Fruit fly (Drosophila melanogaster): ENCODE data around the gene neur.

neur gene

DNA sequence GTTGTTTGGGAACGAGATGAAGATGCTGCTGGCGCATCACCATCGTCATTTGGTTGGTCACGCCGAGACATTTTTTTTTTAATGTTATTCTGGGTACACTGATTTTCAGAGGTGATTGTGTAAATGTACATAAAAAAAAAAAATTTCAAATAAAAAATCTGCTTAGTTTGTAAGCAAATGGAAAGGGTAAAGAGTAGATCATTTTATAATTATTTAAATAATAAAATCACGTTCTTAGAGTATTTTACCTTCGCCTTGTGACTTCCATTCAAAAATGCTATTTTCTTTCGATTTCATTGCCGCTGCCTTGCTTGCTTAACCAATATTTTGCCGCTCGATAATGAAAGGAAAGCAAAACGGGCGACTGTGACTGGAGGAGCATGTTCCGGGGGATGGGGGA is 60.5 kb downstream of the neur start:
- TF ChIP-seq CG1621 (tag; optimal IDR thresholded peaks at IDR 0.05) (no peak), Hr39 (GFP tag; optimal IDR thresholded peaks at IDR 0.05) (peak; percentile 64), CG16779 (tag; optimal IDR thresholded peaks at IDR 0.05) (no peak), lz (GFP tag; optimal IDR thresholded peaks at IDR 0.05) (peak; percentile 78), Met (GFP tag; optimal IDR thresholded peaks at IDR 0.05) (peak; percentile 84), OdsH (GFP tag; optimal IDR thresholded peaks at IDR 0.05) (peak; percentile 73), CG11294 (GFP tag; IDR thresholded peaks at IDR 0.05) (no peak), Eip75B (GFP tag; optimal IDR thresholded peaks at IDR 0.05) (peak; percentile 51), Lpt (GFP tag; optimal IDR thresholded peaks at IDR 0.05) (no peak), cyc (GFP tag; optimal IDR thresholded peaks at IDR 0.05) (peak; percentile 80), CG8119 (GFP tag; IDR thresholded peaks at IDR 0.05) (peak; percentile 51; the same call in 2 of the 3 replicates), CG3919 (GFP tag; optimal IDR thresholded peaks at IDR 0.05) (peak; percentile 63), CG6854 (GFP tag; optimal IDR thresholded peaks at IDR 0.05) (no peak), CG8319 (GFP tag; optimal IDR thresholded peaks at IDR 0.05) (peak; percentile 69), spab (GFP tag; optimal IDR thresholded peaks at IDR 0.05) (peak; percentile 49), Sox15 (GFP tag; optimal IDR thresholded peaks at IDR 0.05) (peak; percentile 71), Sox102F (GFP tag; optimal IDR thresholded peaks at IDR 0.05) (peak; percentile 68), fkh (GFP tag; optimal IDR thresholded peaks at IDR 0.05) (no peak), Eip78C (GFP tag) (peak; percentile 94), CG6808 (GFP tag; optimal IDR thresholded peaks at IDR 0.05) (peak; percentile 51), Gug (GFP tag; IDR thresholded peaks at IDR 0.05) (no peak), CG31627 (GFP tag; optimal IDR thresholded peaks at IDR 0.05) (peak; percentile 69), CG11902 (GFP tag; optimal IDR thresholded peaks at IDR 0.05) (peak; percentile 79), CG10669 (GFP tag; optimal IDR thresholded peaks at IDR 0.05) (peak; percentile 37), fd59A (GFP tag; optimal IDR thresholded peaks at IDR 0.05) (peak; percentile 16), CG7368 (GFP tag; optimal IDR thresholded peaks at IDR 0.05) (peak; percentile 30), CG6276 (GFP tag; optimal IDR thresholded peaks at IDR 0.05) (no peak), eg (GFP tag; IDR thresholded peaks at IDR 0.05) (peak; percentile 56; the same call in 1 of the 3 replicates), CG34406 (GFP tag; optimal IDR thresholded peaks at IDR 0.05) (peak; percentile 90), net (GFP tag; optimal IDR thresholded peaks at IDR 0.05) (no peak), Eip93F (GFP tag; optimal IDR thresholded peaks at IDR 0.05) (peak; percentile 55), CG3032 (tag; optimal IDR thresholded peaks at IDR 0.05) (peak; percentile 37), CG4318 (GFP tag; optimal IDR thresholded peaks at IDR 0.05) (no peak), dsx (GFP tag; optimal IDR thresholded peaks at IDR 0.05; ENCODE audit: poor library complexity, severe bottlenecking) (no peak), pdm3 (GFP tag; optimal IDR thresholded peaks at IDR 0.05) (peak; percentile 75), ss (GFP tag; optimal IDR thresholded peaks at IDR 0.05) (peak in 1 of 2 experiments; percentile 27), achi (GFP tag; optimal IDR thresholded peaks at IDR 0.05) (peak; percentile 76), Blimp-1 (GFP tag; optimal IDR thresholded peaks at IDR 0.05) (peak; percentile 83), Hr4 (GFP tag; optimal IDR thresholded peaks at IDR 0.05) (peak; percentile 25), Sox14 (GFP tag; optimal IDR thresholded peaks at IDR 0.05) (peak; percentile 71), fd85E (GFP tag; optimal IDR thresholded peaks at IDR 0.05) (peak; percentile 40), salr (GFP tag; optimal IDR thresholded peaks at IDR 0.05) (peak in 1 of 2 experiments; percentile 43), Hr38 (GFP tag; optimal IDR thresholded peaks at IDR 0.05) (no peak), CG10631 (GFP tag; optimal IDR thresholded peaks at IDR 0.05) (peak; percentile 70), CG6792 (GFP tag; optimal IDR thresholded peaks at IDR 0.05) (peak; percentile 87), svp (GFP tag) (peak; percentile 93), CG6163 (GFP tag; IDR thresholded peaks at IDR 0.05) (peak; percentile 63; the same call in 2 of the 3 replicates), CG15336 (GFP tag; IDR thresholded peaks at IDR 0.05) (peak; percentile 66), CG32006 (GFP tag; optimal IDR thresholded peaks at IDR 0.05) (peak; percentile 63), Smox (GFP tag; optimal IDR thresholded peaks at IDR 0.05) (peak; percentile 86), acj6 (GFP tag; optimal IDR thresholded peaks at IDR 0.05) (peak; percentile 78), esn (GFP tag; optimal IDR thresholded peaks at IDR 0.05) (peak; percentile 88)
